Fruit fly (Drosophila melanogaster) whole organism, embryonic: ENCODE data around the gene CG5928.

Experiments
- ATbp ChIP-seq: fragments of 200-800 bp; sonication (Bioruptor generic); optimal IDR thresholded peaks from 2 replicates; lab custom pipeline; 2017; ENCODE audit warnings: missing biosample characterization, mild to moderate bottlenecking, missing genetic modification characterization, missing genetic modification reagents
- Antp ChIP-seq: fragments of 200-800 bp; sonication (Bioruptor generic); optimal IDR thresholded peaks from 3 replicates; lab custom pipeline; 2016; ENCODE audit warnings: missing biosample characterization, missing genetic modification characterization
- BEAF-32 ChIP-seq: fragments of 200-800 bp; sonication (Bioruptor generic); optimal IDR thresholded peaks from 3 replicates; lab custom pipeline; 2017; ENCODE audit warnings: missing biosample characterization, missing genetic modification characterization, mild to moderate bottlenecking, moderate library complexity, missing genetic modification reagents
- C15 ChIP-seq: fragments of 200-800 bp; sonication (Bioruptor generic); IDR thresholded peaks from 3 replicates; pipeline ENCODE4 v1.3.6; 2022; ENCODE audit warnings: missing biosample characterization, missing genetic modification characterization
- CG10267 ChIP-seq: fragments of 200-800 bp; sonication (Bioruptor generic); optimal IDR thresholded peaks from 2 replicates; lab custom pipeline; 2018; ENCODE audit warnings: missing biosample characterization, mild to moderate bottlenecking, missing genetic modification characterization, moderate library complexity
- CG10431 ChIP-seq: fragments of 200-800 bp; sonication (Bioruptor generic); optimal IDR thresholded peaks from 3 replicates; lab custom pipeline; 2018; ENCODE audit warnings: missing biosample characterization, mild to moderate bottlenecking, missing genetic modification characterization
- CG11560 ChIP-seq: fragments of 200-800 bp; sonication (Bioruptor generic); IDR thresholded peaks from 3 replicates; pipeline ENCODE4 v1.3.6; 2022; ENCODE audit warnings: missing biosample characterization, missing genetic modification characterization
- CG12391 ChIP-seq: fragments of 200-800 bp; sonication (Bioruptor generic); optimal IDR thresholded peaks from 3 replicates; lab custom pipeline; 2018; ENCODE audit warnings: missing biosample characterization, mild to moderate bottlenecking, missing genetic modification characterization, moderate library complexity
- CG12744 ChIP-seq: fragments of 200-800 bp; sonication (Bioruptor generic); optimal IDR thresholded peaks from 2 replicates; lab custom pipeline; 2016; ENCODE audit warnings: missing biosample characterization, missing genetic modification characterization
- CG14965 ChIP-seq: fragments of 200-800 bp; sonication (Bioruptor generic); optimal IDR thresholded peaks from 2 replicates; lab custom pipeline; 2016; ENCODE audit warnings: missing biosample characterization, missing genetic modification characterization, borderline replicate concordance
- CG15514 ChIP-seq: fragments of 200-800 bp; sonication (Bioruptor generic); optimal IDR thresholded peaks from 3 replicates; lab custom pipeline; 2017; ENCODE audit warnings: missing biosample characterization, missing genetic modification characterization, mild to moderate bottlenecking, moderate library complexity, missing genetic modification reagents
- CG18011 ChIP-seq: fragments of 200-800 bp; sonication (Bioruptor generic); optimal IDR thresholded peaks from 2 replicates; lab custom pipeline; 2017; ENCODE audit warnings: missing biosample characterization, missing genetic modification characterization, mild to moderate bottlenecking, moderate library complexity, missing genotype
- CG18619 ChIP-seq: fragments of 200-800 bp; sonication (Bioruptor generic); optimal IDR thresholded peaks from 3 replicates; lab custom pipeline; 2017; ENCODE audit warnings: missing biosample characterization, mild to moderate bottlenecking, missing genetic modification characterization
- CG2199 ChIP-seq: fragments of 200-800 bp; sonication (Bioruptor generic); IDR thresholded peaks from 3 replicates; pipeline ENCODE4 v1.3.6; 2022; ENCODE audit warnings: missing biosample characterization, missing genetic modification characterization
- CG2202 ChIP-seq: fragments of 200-800 bp; sonication (Bioruptor generic); optimal IDR thresholded peaks from 2 replicates; lab custom pipeline; 2018; ENCODE audit warnings: missing biosample characterization, mild to moderate bottlenecking, missing genetic modification characterization
- CG31224 ChIP-seq: fragments of 200-800 bp; sonication (Bioruptor generic); IDR thresholded peaks from 2 replicates; pipeline ENCODE4 v1.3.6; 2022; ENCODE audit warnings: missing biosample characterization, missing genetic modification characterization
- CG32532 ChIP-seq: fragments of 200-800 bp; sonication (Bioruptor generic); IDR thresholded peaks from 2 replicates; pipeline ENCODE4 v1.3.6; 2022; ENCODE audit warnings: missing biosample characterization, missing genetic modification characterization
- CG32772 ChIP-seq: fragments of 200-800 bp; sonication (Bioruptor generic); IDR thresholded peaks from 2 replicates; pipeline ENCODE4 v1.3.6; 2022; ENCODE audit warnings: missing biosample characterization, missing genetic modification characterization
- CG33557 ChIP-seq: fragments of 200-800 bp; sonication (Bioruptor generic); optimal IDR thresholded peaks from 2 replicates; lab custom pipeline; 2019; ENCODE audit warnings: missing biosample characterization, mild to moderate bottlenecking, missing genetic modification characterization, moderate library complexity
- CG34224 ChIP-seq: fragments of 200-800 bp; sonication (Bioruptor generic); IDR thresholded peaks from 3 replicates; pipeline ENCODE4 v1.3.6; 2022; ENCODE audit warnings: missing biosample characterization, missing genetic modification characterization; ENCODE audit not compliant: partially characterized antibody
- CG42726 ChIP-seq: fragments of 200-800 bp; sonication (Bioruptor generic); IDR thresholded peaks from 2 replicates; pipeline ENCODE4 v1.3.6; 2022; ENCODE audit warnings: missing biosample characterization, missing genetic modification characterization; ENCODE audit not compliant: partially characterized antibody
- CG4730 ChIP-seq: fragments of 200-800 bp; sonication (Bioruptor generic); IDR thresholded peaks from 2 replicates; pipeline ENCODE4 v1.3.6; 2022; ENCODE audit warnings: missing biosample characterization, missing genetic modification characterization
- CG6254 ChIP-seq: fragments of 200-800 bp; sonication (Bioruptor generic); optimal IDR thresholded peaks from 3 replicates; lab custom pipeline; 2017; ENCODE audit warnings: mild to moderate bottlenecking, missing biosample characterization, missing genetic modification reagents, missing genetic modification characterization
- CG9797 ChIP-seq: fragments of 200-800 bp; sonication (Bioruptor generic); optimal IDR thresholded peaks from 3 replicates; lab custom pipeline; 2018; ENCODE audit warnings: missing biosample characterization, mild to moderate bottlenecking, missing genetic modification characterization
- CG9817 ChIP-seq: fragments of 200-800 bp; sonication (Bioruptor generic); optimal IDR thresholded peaks from 2 replicates; lab custom pipeline; 2018; ENCODE audit warnings: missing biosample characterization, mild to moderate bottlenecking, missing genetic modification characterization, moderate library complexity
- Dek ChIP-seq: fragments of 200-800 bp; sonication (Bioruptor generic); optimal IDR thresholded peaks from 3 replicates; lab custom pipeline; 2019; ENCODE audit warnings: missing biosample characterization, mild to moderate bottlenecking, missing genetic modification characterization, moderate library complexity
- Doc2 ChIP-seq: fragments of 200-800 bp; sonication (Bioruptor generic); IDR thresholded peaks from 2 replicates; pipeline ENCODE4 v1.3.6; 2022; ENCODE audit warnings: missing biosample characterization, missing genetic modification characterization
- E2f2 ChIP-seq: fragments of 200-800 bp; sonication (Bioruptor generic); IDR thresholded peaks from 2 replicates; pipeline ENCODE4 v1.3.6; 2022; ENCODE audit warnings: missing biosample characterization, missing genetic modification characterization
- Gug ChIP-seq: fragments of 200-800 bp; sonication (Bioruptor generic); IDR thresholded peaks from 4 replicates; pipeline ENCODE4 v1.3.6; 2022; ENCODE audit warnings: missing biosample characterization, missing genetic modification characterization
- HLH4C ChIP-seq: fragments of 200-800 bp; sonication (Bioruptor generic); IDR thresholded peaks from 3 replicates; pipeline ENCODE4 v1.3.6; 2022; ENCODE audit warnings: missing biosample characterization, missing genetic modification characterization; ENCODE audit not compliant: partially characterized antibody
- HmgZ ChIP-seq: fragments of 200-800 bp; sonication (Bioruptor generic); optimal IDR thresholded peaks from 2 replicates; lab custom pipeline; 2018; ENCODE audit warnings: missing biosample characterization, mild to moderate bottlenecking, missing genetic modification characterization
- Hr78 ChIP-seq, 2 experiments: fragments of 200-800 bp in 1 of 2; fragments of >200 bp in 1 of 2; sonication (Bioruptor generic) in 1 of 2; optimal IDR thresholded peaks; 2 replicates each; lab custom pipeline; 2017 to 2019; ENCODE audit warnings: missing biosample characterization in 2 of 2, missing genetic modification characterization in 2 of 2, mild to moderate bottlenecking in 1 of 2, moderate library complexity in 1 of 2
- MBD-R2 ChIP-seq: fragments of 200-800 bp; sonication (Bioruptor generic); IDR thresholded peaks from 2 replicates; pipeline ENCODE4 v1.3.6; 2022; ENCODE audit warnings: missing biosample characterization, missing genetic modification characterization
- Med ChIP-seq: fragments of 200-800 bp; sonication (Bioruptor generic); peaks from one replicate; lab custom pipeline; 2016; ENCODE audit warnings: missing biosample characterization, missing genetic modification characterization, mild to moderate bottlenecking, inconsistent platforms, moderate library complexity
- Pdp1 ChIP-seq, 2 experiments: fragments of 200-800 bp; sonication (Bioruptor generic); optimal IDR thresholded peaks; 3 replicates each; lab custom pipeline; 2016; ENCODE audit warnings: missing biosample characterization in 2 of 2, missing genetic modification characterization in 2 of 2, mild to moderate bottlenecking in 1 of 2, moderate library complexity in 1 of 2
- Usf ChIP-seq: fragments of 200-800 bp; sonication (Bioruptor generic); optimal IDR thresholded peaks from 2 replicates; lab custom pipeline; 2017; ENCODE audit warnings: missing genotype, missing biosample characterization, missing genetic modification characterization
- aop ChIP-seq: fragments of 200-800 bp; sonication (Bioruptor generic); IDR thresholded peaks from 2 replicates; pipeline ENCODE4 v1.3.6; 2022; ENCODE audit warnings: missing biosample characterization, missing genetic modification characterization
- dm ChIP-seq: fragments of 200-800 bp; sonication (Bioruptor generic); optimal IDR thresholded peaks from 3 replicates; lab custom pipeline; 2016; ENCODE audit warnings: missing biosample characterization, missing genetic modification characterization
- gem ChIP-seq: fragments of 200-800 bp; sonication (Bioruptor generic); optimal IDR thresholded peaks from 2 replicates; lab custom pipeline; 2019; ENCODE audit warnings: missing biosample characterization, mild to moderate bottlenecking, missing genetic modification characterization, moderate library complexity
- gfzf ChIP-seq: fragments of 200-800 bp; sonication (Bioruptor generic); optimal IDR thresholded peaks from 2 replicates; lab custom pipeline; 2016; ENCODE audit warnings: missing biosample characterization, mild to moderate bottlenecking, missing genetic modification characterization, moderate library complexity
- gt ChIP-seq: fragments of 200-800 bp; sonication (Bioruptor generic); IDR thresholded peaks from 2 replicates; pipeline ENCODE4 v1.3.6; 2022; ENCODE audit warnings: missing biosample characterization, missing genetic modification characterization
- mirr ChIP-seq: fragments of 200-800 bp; sonication (Bioruptor generic); optimal IDR thresholded peaks from 3 replicates; lab custom pipeline; 2018; ENCODE audit warnings: missing biosample characterization, mild to moderate bottlenecking, missing genetic modification characterization
- nmo ChIP-seq: fragments of 200-800 bp; sonication (Bioruptor generic); optimal IDR thresholded peaks from 2 replicates; lab custom pipeline; 2018; ENCODE audit warnings: missing biosample characterization, mild to moderate bottlenecking, missing genetic modification characterization, moderate library complexity
- pnt ChIP-seq: fragments of 200-800 bp; sonication (Bioruptor generic); optimal IDR thresholded peaks from 3 replicates; lab custom pipeline; 2016; ENCODE audit warnings: missing biosample characterization, missing genetic modification characterization
- sim ChIP-seq: fragments of 200-800 bp; sonication (Bioruptor generic); IDR thresholded peaks from 2 replicates; pipeline ENCODE4 v1.3.6; 2022; ENCODE audit warnings: missing biosample characterization, missing genetic modification characterization
- tin ChIP-seq: fragments of 200-800 bp; sonication (Bioruptor generic); optimal IDR thresholded peaks from 3 replicates; lab custom pipeline; 2016; ENCODE audit warnings: missing biosample characterization, missing genetic modification characterization
- unpg ChIP-seq: fragments of 200-800 bp; sonication (Bioruptor generic); optimal IDR thresholded peaks from 3 replicates; lab custom pipeline; 2018; ENCODE audit warnings: missing biosample characterization, mild to moderate bottlenecking, missing genetic modification characterization, moderate library complexity

Gene CG5928

dm6 chrX:6037180-6037946 is 30.4 kb upstream of the CG5928 start, which contains the start of the genes rux and MCTS1 (continued):
- peak; percentile 56; the same call in 2 of the 4 replicates for TF ChIP-seq Gug (GFP tag; lab: Robert Waterston, UW)
- peak; percentile 97 for TF ChIP-seq BEAF-32 (GFP tag; lab: Kevin White, UChicago)
- peak; percentile 65 for TF ChIP-seq gfzf (GFP tag; lab: Kevin White, UChicago)
- TF ChIP-seq CG2199 (GFP tag; lab: Robert Waterston, UW), result no peak
- TF ChIP-seq CG34224, result peak; percentile 82
- TF ChIP-seq CG9817 (tag; lab: Kevin White, UChicago), result peak; percentile 19
- no peak for TF ChIP-seq Usf (GFP tag; lab: Kevin White, UChicago)
- TF ChIP-seq C15 (GFP tag; lab: Robert Waterston, UW), result no peak
- TF ChIP-seq CG2202 (tag; lab: Kevin White, UChicago), result no peak
- TF ChIP-seq mirr (GFP tag; lab: Kevin White, UChicago), result no peak
- TF ChIP-seq CG18011 (GFP tag; lab: Kevin White, UChicago), result peak; percentile 49
- peak; percentile 90 for TF ChIP-seq CG42726 (GFP tag; lab: Robert Waterston, UW)
- TF ChIP-seq CG12391 (tag; lab: Kevin White, UChicago), result peak; percentile 50
- TF ChIP-seq ATbp (GFP tag; lab: Kevin White, UChicago), result no peak
- TF ChIP-seq CG32532 (GFP tag; lab: Robert Waterston, UW), result peak; percentile 44; the same call in 1 of the 2 replicates
- TF ChIP-seq CG32772 (GFP tag; lab: Robert Waterston, UW), result no peak
- no peak for TF ChIP-seq CG12744
- TF ChIP-seq CG11560, result 0 out of 3 replicates have a peak, but pooled peaks have one; percentile 45
- peak; percentile 24 for TF ChIP-seq gem (tag; lab: Kevin White, UChicago)
- TF ChIP-seq E2f2, result peak; percentile 32; the same call in 1 of the 2 replicates
- peak; percentile 87 for TF ChIP-seq Med (GFP tag; lab: Kevin White, UChicago)
- no peak for TF ChIP-seq CG14965 (GFP tag; lab: Kevin White, UChicago)
- peak; percentile 64 to 100 for TF ChIP-seq Hr78 (GFP tag; optimal IDR thresholded peaks at IDR 0.05; lab: Kevin White, UChicago)
- no peak for TF ChIP-seq gt
- no peak for TF ChIP-seq CG6254
- peak; percentile 64 for TF ChIP-seq nmo (GFP tag; lab: Kevin White, UChicago)
- peak; percentile 22 for TF ChIP-seq tin (GFP tag; lab: Kevin White, UChicago)
- TF ChIP-seq Dek (tag; lab: Kevin White, UChicago), result no peak
- TF ChIP-seq CG4730 (GFP tag; lab: Robert Waterston, UW), result no peak
- no peak for TF ChIP-seq dm (GFP tag; lab: Kevin White, UChicago)
- peak; percentile 14 for TF ChIP-seq CG15514 (GFP tag; lab: Kevin White, UChicago)
- no peak for TF ChIP-seq sim (GFP tag; lab: Robert Waterston, UW)
- peak; percentile 28 for TF ChIP-seq HmgZ (tag; lab: Kevin White, UChicago)
- no peak for TF ChIP-seq Doc2 (GFP tag; lab: Robert Waterston, UW)
- TF ChIP-seq Antp (GFP tag; lab: Kevin White, UChicago), result peak; percentile 19
- no peak for TF ChIP-seq CG31224 (GFP tag; lab: Robert Waterston, UW)
- peak; percentile 29 to 53 for TF ChIP-seq Pdp1 (GFP tag; optimal IDR thresholded peaks at IDR 0.05; lab: Kevin White, UChicago)
- no peak for TF ChIP-seq unpg
- TF ChIP-seq CG33557 (GFP tag; lab: Kevin White, UChicago), result no peak
- peak; percentile 80 for TF ChIP-seq CG9797 (GFP tag; lab: Kevin White, UChicago)
- peak; percentile 17 for TF ChIP-seq CG18619 (GFP tag; lab: Kevin White, UChicago)
- TF ChIP-seq HLH4C (GFP tag; lab: Robert Waterston, UW), result peak; percentile 98
- no peak for TF ChIP-seq CG10431 (GFP tag; lab: Kevin White, UChicago)
- no peak for TF ChIP-seq aop (GFP tag; lab: Robert Waterston, UW)
- peak; percentile 52; the same call in 1 of the 2 replicates for TF ChIP-seq MBD-R2 (GFP tag; lab: Robert Waterston, UW)
- peak; percentile 30 for TF ChIP-seq pnt (GFP tag; lab: Kevin White, UChicago)
- TF ChIP-seq CG10267 (tag; lab: Kevin White, UChicago), result peak; percentile 93
